Worm (Caenorhabditis elegans) whole organism, L1 larva: ENCODE measurements around the gene suox-1.

Source experiments
- C16A3.4 ChIP-seq: fragments of 150-350 bp; optimal IDR thresholded peaks from 2 replicates; lab custom pipeline; 2014; ENCODE audit warnings: missing biosample characterization, missing genetic modification characterization
- C34B4.2 ChIP-seq: sonication (generic microtip); optimal IDR thresholded peaks from 2 replicates; lab custom pipeline; 2017; ENCODE audit warnings: mild to moderate bottlenecking, missing genetic modification characterization, missing compliant biosample characterization
- Y116A8C.19 ChIP-seq: sonication (generic microtip); optimal IDR thresholded peaks from 2 replicates; lab custom pipeline; 2016; ENCODE audit warnings: missing compliant biosample characterization, missing genetic modification characterization, borderline replicate concordance
- aha-1 ChIP-seq: fragments of 150-350 bp; optimal IDR thresholded peaks from 2 replicates; lab custom pipeline; 2014; ENCODE audit warnings: missing biosample characterization, missing genetic modification characterization
- ama-1 ChIP-seq: fragments of 150-350 bp; optimal IDR thresholded peaks from 2 replicates; lab custom pipeline; 2014
- ceh-63 ChIP-seq: fragments of 200-800 bp; sonication (Bioruptor generic); optimal IDR thresholded peaks from 2 replicates; lab custom pipeline; 2018; ENCODE audit warnings: mild to moderate bottlenecking, missing genetic modification characterization, missing compliant biosample characterization
- ceh-8 ChIP-seq: fragments of 200-800 bp; sonication (Bioruptor generic); optimal IDR thresholded peaks from 2 replicates; lab custom pipeline; 2018; ENCODE audit warnings: mild to moderate bottlenecking, missing genetic modification characterization, moderate library complexity, missing compliant biosample characterization
- dpl-1 ChIP-seq, 3 experiments: fragments of 150-350 bp in 2 of 3; sonication (generic microtip) in 1 of 3; optimal IDR thresholded peaks; 2 replicates each; lab custom pipeline; 2014 to 2017; ENCODE audit warnings: missing biosample characterization in 3 of 3, missing genetic modification characterization in 3 of 3, missing genetic modification reagents in 3 of 3
- efl-3 ChIP-seq: fragments of 200-800 bp; sonication (Bioruptor generic); optimal IDR thresholded peaks from 2 replicates; lab custom pipeline; 2018; ENCODE audit warnings: mild to moderate bottlenecking, missing genetic modification characterization, missing compliant biosample characterization
- egl-13 ChIP-seq: sonication (generic microtip); optimal IDR thresholded peaks from 2 replicates; lab custom pipeline; 2016; ENCODE audit warnings: missing genotype, missing genetic modification reagents, missing genetic modification characterization, missing compliant biosample characterization
- elt-2 ChIP-seq: sonication (generic microtip); optimal IDR thresholded peaks from 2 replicates; lab custom pipeline; 2016; ENCODE audit warnings: missing genetic modification characterization, mild to moderate bottlenecking, inconsistent platforms, missing compliant biosample characterization, missing genetic modification reagents
- elt-3 ChIP-seq, 6 experiments: fragments of 150-350 bp in 1 of 6; sonication (generic microtip); optimal IDR thresholded peaks; 2 replicates each; lab custom pipeline; 2017 to 2018; ENCODE audit warnings: missing biosample characterization in 6 of 6, missing genetic modification characterization in 6 of 6, inconsistent platforms in 1 of 6
- ets-5 ChIP-seq: fragments of 200-800 bp; sonication (Bioruptor generic); IDR thresholded peaks from 2 replicates; pipeline ENCODE4 v1.3.6; 2022; ENCODE audit warnings: missing genetic modification characterization, missing compliant biosample characterization
- fkh-10 ChIP-seq: sonication (generic microtip); optimal IDR thresholded peaks from 2 replicates; lab custom pipeline; 2017; ENCODE audit warnings: missing biosample characterization, missing genetic modification reagents, missing genetic modification characterization
- fkh-8 ChIP-seq: sonication (generic microtip); optimal IDR thresholded peaks from 2 replicates; lab custom pipeline; 2016; ENCODE audit warnings: mild to moderate bottlenecking, missing genetic modification characterization, missing compliant biosample characterization
- hlh-17 ChIP-seq: fragments of 200-800 bp; sonication (Bioruptor generic); optimal IDR thresholded peaks from 2 replicates; lab custom pipeline; 2018; ENCODE audit warnings: missing genetic modification characterization, mild to moderate bottlenecking, missing compliant biosample characterization, moderate library complexity, borderline replicate concordance
- isw-1 ChIP-seq: fragments of 200-800 bp; sonication (Bioruptor generic); IDR thresholded peaks from 2 replicates; pipeline ENCODE4 v1.3.6; 2022; ENCODE audit warnings: missing genetic modification characterization, missing compliant biosample characterization
- jun-1 ChIP-seq: fragments of 150-350 bp; optimal IDR thresholded peaks from 2 replicates; lab custom pipeline; 2014; ENCODE audit warnings: missing biosample characterization, missing genetic modification reagents, missing genetic modification characterization
- lin-14 ChIP-seq: fragments of 200-800 bp; sonication (Bioruptor generic); optimal IDR thresholded peaks from 2 replicates; lab custom pipeline; 2018; ENCODE audit warnings: mild to moderate bottlenecking, missing genetic modification characterization, moderate library complexity, missing compliant biosample characterization
- lin-15B ChIP-seq: fragments of 150-350 bp; sonication (generic microtip); optimal IDR thresholded peaks from 3 replicates; lab custom pipeline; 2014; ENCODE audit warnings: missing biosample characterization, missing genetic modification characterization
- lin-35 ChIP-seq, 2 experiments: fragments of 150-350 bp; optimal IDR thresholded peaks; 2 replicates each; lab custom pipeline; 2014; ENCODE audit warnings: missing biosample characterization in 2 of 2, missing genetic modification characterization in 2 of 2, missing genetic modification reagents in 2 of 2
- mef-2 ChIP-seq: fragments of 150-350 bp; optimal IDR thresholded peaks from 2 replicates; lab custom pipeline; 2014; ENCODE audit warnings: missing biosample characterization, missing genetic modification characterization
- mep-1 ChIP-seq: fragments of 150-350 bp; optimal IDR thresholded peaks from 2 replicates; lab custom pipeline; 2014; ENCODE audit warnings: missing biosample characterization, missing genetic modification characterization
- nhr-12 ChIP-seq: sonication (generic microtip); optimal IDR thresholded peaks from 2 replicates; lab custom pipeline; 2017; ENCODE audit warnings: missing biosample characterization, missing genetic modification characterization
- nhr-237 ChIP-seq: fragments of 150-350 bp; optimal IDR thresholded peaks from 2 replicates; lab custom pipeline; 2014; ENCODE audit warnings: missing biosample characterization, missing genetic modification characterization
- nhr-47 ChIP-seq: sonication (generic microtip); optimal IDR thresholded peaks from 2 replicates; lab custom pipeline; 2016; ENCODE audit warnings: mild to moderate bottlenecking, missing genetic modification characterization, moderate library complexity, missing compliant biosample characterization
- nhr-76 ChIP-seq: sonication (generic microtip); optimal IDR thresholded peaks from 2 replicates; lab custom pipeline; 2017; ENCODE audit warnings: missing biosample characterization, missing genetic modification characterization
- nhr-84 ChIP-seq: sonication (generic microtip); optimal IDR thresholded peaks from 2 replicates; lab custom pipeline; 2017; ENCODE audit warnings: missing biosample characterization, missing genetic modification characterization
- nhr-85 ChIP-seq: sonication (generic microtip); peaks from one replicate; lab custom pipeline; 2016; ENCODE audit warnings: missing genetic modification characterization, inconsistent platforms, missing compliant biosample characterization
- pag-3 ChIP-seq: sonication (generic microtip); optimal IDR thresholded peaks from 2 replicates; lab custom pipeline; 2017; ENCODE audit warnings: missing genetic modification characterization, mild to moderate bottlenecking, missing compliant biosample characterization, antibody characterized with exemption, borderline replicate concordance; ENCODE audit not compliant: insufficient read depth
- pax-3 ChIP-seq: fragments of 200-800 bp; sonication (Bioruptor generic); optimal IDR thresholded peaks from 2 replicates; lab custom pipeline; 2018; ENCODE audit warnings: mild to moderate bottlenecking, missing genetic modification characterization, moderate library complexity, missing compliant biosample characterization
- pqm-1 ChIP-seq: sonication (generic microtip); optimal IDR thresholded peaks from 3 replicates; lab custom pipeline; 2017; ENCODE audit warnings: missing biosample characterization, missing genetic modification characterization
- rnt-1 ChIP-seq: sonication (generic microtip); optimal IDR thresholded peaks from 2 replicates; lab custom pipeline; 2016; ENCODE audit warnings: mild to moderate bottlenecking, missing genetic modification characterization, moderate library complexity, missing compliant biosample characterization
- skn-1 ChIP-seq: fragments of 150-350 bp; optimal IDR thresholded peaks from 2 replicates; lab custom pipeline; 2014; ENCODE audit warnings: missing biosample characterization, missing genetic modification characterization
- snpc-4 ChIP-seq: fragments of 150-350 bp; optimal IDR thresholded peaks from 2 replicates; lab custom pipeline; 2014; ENCODE audit warnings: missing biosample characterization, missing genetic modification characterization
- snu-23 ChIP-seq: sonication (generic microtip); optimal IDR thresholded peaks from 2 replicates; lab custom pipeline; 2016; ENCODE audit warnings: missing genetic modification characterization, missing compliant biosample characterization
- sox-4 ChIP-seq: sonication (generic microtip); optimal IDR thresholded peaks from 2 replicates; lab custom pipeline; 2016; ENCODE audit warnings: missing genetic modification characterization, missing compliant biosample characterization
- sup-37 ChIP-seq: fragments of 200-800 bp; sonication (Bioruptor generic); optimal IDR thresholded peaks from 2 replicates; lab custom pipeline; 2018; ENCODE audit warnings: mild to moderate bottlenecking, missing genetic modification characterization, missing compliant biosample characterization
- swsn-7 ChIP-seq: sonication (generic microtip); optimal IDR thresholded peaks from 2 replicates; lab custom pipeline; 2016; ENCODE audit warnings: missing genetic modification characterization, missing compliant biosample characterization
- tbx-2 ChIP-seq: sonication (generic microtip); optimal IDR thresholded peaks from 2 replicates; lab custom pipeline; 2016; ENCODE audit warnings: missing genetic modification characterization, missing compliant biosample characterization
- unc-86 ChIP-seq: sonication (generic microtip); optimal IDR thresholded peaks from 2 replicates; lab custom pipeline; 2016; ENCODE audit warnings: missing genetic modification characterization, missing compliant biosample characterization
- vab-15 ChIP-seq: sonication (generic microtip); optimal IDR thresholded peaks from 2 replicates; lab custom pipeline; 2017; ENCODE audit warnings: missing genotype, mild to moderate bottlenecking, missing genetic modification characterization, missing compliant biosample characterization
- xbp-1 ChIP-seq: sonication (generic microtip); optimal IDR thresholded peaks from 2 replicates; lab custom pipeline; 2016; ENCODE audit warnings: missing genetic modification characterization, missing compliant biosample characterization
- ztf-11 ChIP-seq, 2 experiments: sonication (generic microtip); optimal IDR thresholded peaks; 2 replicates each; lab custom pipeline; 2016 to 2017; ENCODE audit warnings: missing genetic modification characterization in 2 of 2, missing biosample characterization in 1 of 2, missing compliant biosample characterization in 1 of 2

suox-1 gene

DNA sequence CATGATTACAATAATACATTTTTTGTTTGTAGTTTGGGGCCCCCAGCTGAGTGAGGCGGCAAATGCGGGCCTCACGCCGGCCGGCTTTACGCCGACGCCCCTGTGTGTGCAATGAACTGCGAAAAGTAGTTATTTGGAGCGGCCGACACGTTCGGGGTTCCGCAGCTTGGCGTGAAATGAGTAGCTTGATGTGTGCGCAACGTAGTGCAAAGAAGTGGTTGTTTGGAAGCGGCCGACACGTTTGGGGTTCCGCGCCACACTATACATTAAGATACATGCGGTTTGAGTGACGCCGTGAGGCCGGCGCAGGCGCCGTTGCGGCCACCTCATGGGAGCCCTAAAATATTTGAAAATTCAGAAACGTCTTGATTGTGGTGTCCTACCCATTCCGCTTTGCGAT, 28.7 kb upstream of the suox-1 start:
- TF ChIP-seq Y116A8C.19 (tag; lab: Kevin White, UChicago) (no peak), snpc-4 (peak; percentile 24)
- TF ChIP-seq, all 84 proteins: peak for 1

ce11 chrX:15469957-15470548, 27.3 kb upstream of the suox-1 start:
- no peak for TF ChIP-seq dpl-1 (GFP tag; optimal IDR thresholded peaks at IDR 0.05; lab: Kevin White, UChicago)
- TF ChIP-seq nhr-85 (tag; lab: Kevin White, UChicago): peak; percentile 68
- no peak for TF ChIP-seq snu-23 (GFP tag; lab: Kevin White, UChicago)
- TF ChIP-seq mep-1 (tag; lab: Kevin White, UChicago): no peak
- no peak for TF ChIP-seq nhr-76 (tag; lab: Kevin White, UChicago)
- TF ChIP-seq ceh-63 (GFP tag; lab: Kevin White, UChicago): no peak
- TF ChIP-seq jun-1 (tag; lab: Kevin White, UChicago): no peak

ce11 chrX:15477309-15477708, 20.0 kb upstream of the suox-1 start, which contains the start of gene exc-1:
Gene exc-1 (minus strand): TSS chrX:15477409.
- TF ChIP-seq nhr-12 (tag; lab: Kevin White, UChicago): no peak
- TF ChIP-seq jun-1 (tag; lab: Kevin White, UChicago): no peak
- TF ChIP-seq xbp-1 (tag; lab: Kevin White, UChicago): no peak
- TF ChIP-seq nhr-47 (tag; lab: Kevin White, UChicago): no peak
- no peak for TF ChIP-seq fkh-10 (GFP tag; lab: Kevin White, UChicago)
- TF ChIP-seq fkh-8: no peak
- TF ChIP-seq ztf-11 (tag; optimal IDR thresholded peaks at IDR 0.05; lab: Kevin White, UChicago): no peak
- TF ChIP-seq elt-3 (tag; optimal IDR thresholded peaks at IDR 0.05; lab: Kevin White, UChicago): no peak
- TF ChIP-seq pax-3 (tag; lab: Kevin White, UChicago): no peak
- TF ChIP-seq vab-15: no peak
- TF ChIP-seq ceh-8 (GFP tag; lab: Kevin White, UChicago): no peak

ce11 chrX:15478717-15479116, 18.6 kb upstream of the suox-1 start, which contains the start of gene gcy-36:
Gene gcy-36 (plus strand): TSS chrX:15479017.
- TF ChIP-seq egl-13 (tag; lab: Kevin White, UChicago): peak; percentile 33
- no peak for TF ChIP-seq isw-1 (GFP tag; lab: Robert Waterston, UW)

ce11 chrX:15485262-15485661, 12.1 kb upstream of the suox-1 start:
- TF ChIP-seq mef-2 (tag; lab: Kevin White, UChicago) (no peak), hlh-17 (no peak), elt-2 (no peak), lin-15B (tag; lab: Kevin White, UChicago) (no peak), vab-15 (no peak), unc-86 (tag; lab: Kevin White, UChicago) (no peak), aha-1 (tag; lab: Kevin White, UChicago) (no peak), nhr-85 (tag; lab: Kevin White, UChicago) (peak; percentile 62), lin-14 (peak; percentile 37), C16A3.4 (no peak), pax-3 (tag; lab: Kevin White, UChicago) (no peak), skn-1 (tag; lab: Kevin White, UChicago) (no peak), efl-3 (GFP tag; lab: Kevin White, UChicago) (no peak), pqm-1 (tag; lab: Kevin White, UChicago) (no peak), ama-1 (lab: Kevin White, UChicago) (no peak), nhr-237 (tag; lab: Kevin White, UChicago) (no peak), snu-23 (GFP tag; lab: Kevin White, UChicago) (peak; percentile 11), C34B4.2 (tag; lab: Kevin White, UChicago) (no peak), ceh-8 (GFP tag; lab: Kevin White, UChicago) (no peak), elt-3 (tag; optimal IDR thresholded peaks at IDR 0.05; lab: Kevin White, UChicago) (no peak), lin-35 (GFP tag; optimal IDR thresholded peaks at IDR 0.05; lab: Kevin White, UChicago) (no peak), swsn-7 (tag; lab: Kevin White, UChicago) (no peak), sup-37 (GFP tag; lab: Kevin White, UChicago) (no peak), sox-4 (tag; lab: Kevin White, UChicago) (no peak), nhr-84 (tag; lab: Kevin White, UChicago) (no peak), tbx-2 (tag; lab: Kevin White, UChicago) (no peak), nhr-12 (tag; lab: Kevin White, UChicago) (no peak), pag-3 (tag; lab: Kevin White, UChicago) (no peak), ets-5 (GFP tag; lab: Robert Waterston, UW) (no peak), rnt-1 (tag; lab: Kevin White, UChicago) (peak; percentile 17)
